Worm (Caenorhabditis elegans): ENCODE results near the gene Y56A3A.28.

DNA sequence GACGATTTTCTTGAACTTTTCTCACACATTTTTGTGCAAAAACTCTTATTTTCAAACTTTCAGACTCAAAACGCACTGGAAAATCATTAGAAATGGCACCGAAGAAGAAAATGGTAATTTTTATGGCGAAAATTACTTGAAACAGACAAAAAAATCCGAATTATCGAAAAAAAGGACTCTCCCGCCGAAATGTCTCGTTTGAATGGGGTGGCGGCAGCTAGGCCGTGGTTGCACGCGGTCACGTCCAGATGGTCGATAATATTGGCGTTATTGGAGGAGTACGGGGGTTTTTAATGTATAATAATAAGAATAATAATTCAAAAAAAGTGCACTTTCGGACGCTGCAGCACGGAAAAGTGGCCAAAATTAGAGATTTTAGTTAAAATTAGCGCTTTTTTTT lies 3.2 kb upstream of the Y56A3A.28 start, which contains the start of gene Y56A3A.31:
- TF ChIP-seq ceh-40 (GFP tag; IDR thresholded peaks at IDR 0.05) (no peak), F52B5.7 (tag; optimal IDR thresholded peaks at IDR 0.05) (no peak), tbp1 (GFP tag; optimal IDR thresholded peaks at IDR 0.05) (no peak), B0019.2 (GFP tag; conservative IDR thresholded peaks at IDR 0.05) (no peak), sea-2 (GFP tag; IDR thresholded peaks at IDR 0.05) (no peak), egrh-3 (GFP tag; IDR thresholded peaks at IDR 0.05) (no peak), nhr-80 (tag; optimal IDR thresholded peaks at IDR 0.05) (no peak), F49E8.2 (tag; optimal IDR thresholded peaks at IDR 0.05; ENCODE audit: insufficient read depth) (no peak), unc-62 (GFP tag; optimal IDR thresholded peaks at IDR 0.05) (no peak), attf-3 (GFP tag; conservative IDR thresholded peaks at IDR 0.05) (no peak), lin-35 (GFP tag; optimal IDR thresholded peaks at IDR 0.05) (no peak)

Data from whole organism, young adult.